Fruit fly (Drosophila melanogaster) whole organism, pupa: ENCODE data around the gene CG6071.

Experiments used
- CG12605 ChIP-seq: fragments of 200-800 bp; sonication (Bioruptor generic); IDR thresholded peaks from 2 replicates; pipeline ENCODE4 v1.3.6; 2022; ENCODE audit warnings: missing biosample characterization, missing genetic modification characterization
- CG13204 ChIP-seq: fragments of 200-800 bp; sonication (Bioruptor generic); optimal IDR thresholded peaks from 2 replicates; lab custom pipeline; 2018; ENCODE audit warnings: missing biosample characterization, mild to moderate bottlenecking, missing genetic modification characterization, moderate library complexity
- CG14655 ChIP-seq: fragments of 200-800 bp; sonication (Bioruptor generic); optimal IDR thresholded peaks from 3 replicates; lab custom pipeline; 2017; ENCODE audit warnings: mild to moderate bottlenecking, missing biosample characterization, missing genetic modification reagents, missing genetic modification characterization
- CG15710 ChIP-seq: fragments of 200-800 bp; sonication (Bioruptor generic); optimal IDR thresholded peaks from 2 replicates; lab custom pipeline; 2018; ENCODE audit warnings: missing biosample characterization, mild to moderate bottlenecking, missing genetic modification characterization, moderate library complexity
- CG32121 ChIP-seq: fragments of 200-800 bp; sonication (Bioruptor generic); IDR thresholded peaks from 2 replicates; pipeline ENCODE4 v1.3.6; 2022; ENCODE audit warnings: missing biosample characterization, missing genetic modification characterization
- CG34367 ChIP-seq: fragments of 200-800 bp; sonication (Bioruptor generic); optimal IDR thresholded peaks from 2 replicates; lab custom pipeline; 2018; ENCODE audit warnings: missing biosample characterization, mild to moderate bottlenecking, missing genetic modification characterization
- CG4496 ChIP-seq: fragments of 200-800 bp; sonication (Bioruptor generic); IDR thresholded peaks from 3 replicates; pipeline ENCODE4 v1.3.6; 2022; ENCODE audit warnings: missing biosample characterization, missing genetic modification characterization
- CG8301 ChIP-seq: fragments of 200-800 bp; sonication (Bioruptor generic); optimal IDR thresholded peaks from 2 replicates; lab custom pipeline; 2018; ENCODE audit warnings: missing biosample characterization, mild to moderate bottlenecking, missing genetic modification characterization
- CG9948 ChIP-seq: fragments of 200-800 bp; sonication (Bioruptor generic); optimal IDR thresholded peaks from 2 replicates; lab custom pipeline; 2018; ENCODE audit warnings: missing biosample characterization, mild to moderate bottlenecking, missing genetic modification characterization, moderate library complexity
- D1 ChIP-seq: fragments of 200-800 bp; sonication (Bioruptor generic); optimal IDR thresholded peaks from 2 replicates; lab custom pipeline; 2018; ENCODE audit warnings: missing biosample characterization, mild to moderate bottlenecking, missing genetic modification characterization, moderate library complexity
- EcR ChIP-seq: fragments of 200-800 bp; sonication (Bioruptor generic); optimal IDR thresholded peaks from 3 replicates; lab custom pipeline; 2019; ENCODE audit warnings: missing biosample characterization, missing genetic modification characterization, mild to moderate bottlenecking, moderate library complexity, missing genetic modification reagents
- Snoo ChIP-seq: fragments of 200-800 bp; sonication (Bioruptor generic); optimal IDR thresholded peaks from 3 replicates; lab custom pipeline; 2017; ENCODE audit warnings: missing biosample characterization, mild to moderate bottlenecking, missing genetic modification characterization, inconsistent platforms
- fd96Ca ChIP-seq: fragments of 200-800 bp; sonication (Bioruptor generic); IDR thresholded peaks from 3 replicates; pipeline ENCODE4 v1.3.6; 2022; ENCODE audit warnings: missing biosample characterization, missing genetic modification characterization
- gl ChIP-seq: fragments of 200-800 bp; sonication (Bioruptor generic); optimal IDR thresholded peaks from 2 replicates; lab custom pipeline; 2018; ENCODE audit warnings: missing biosample characterization, mild to moderate bottlenecking, missing genetic modification characterization

dm6 chr3L:11683819-11684521 is 38.1 kb upstream of the CG6071 start, which contains the start of gene Sugb:
- peak; percentile 57 for TF ChIP-seq CG34367 (tag; lab: Kevin White, UChicago)
- peak; percentile 81 for TF ChIP-seq CG32121 (GFP tag; lab: Robert Waterston, UW)
- peak; percentile 16 for TF ChIP-seq EcR (GFP tag; lab: Kevin White, UChicago)
- no peak for TF ChIP-seq CG8301
- peak; percentile 74 for TF ChIP-seq CG12605 (GFP tag; lab: Robert Waterston, UW)
- no peak for TF ChIP-seq CG13204 (GFP tag; lab: Kevin White, UChicago)
- no peak; the same call in 1 of the 3 replicates for TF ChIP-seq fd96Ca (GFP tag; lab: Robert Waterston, UW)
- peak; percentile 81 for TF ChIP-seq CG4496 (GFP tag; lab: Robert Waterston, UW)
- peak; percentile 16 for TF ChIP-seq D1
- peak; percentile 56 for TF ChIP-seq CG15710 (tag; lab: Kevin White, UChicago)
- TF ChIP-seq gl (tag; lab: Kevin White, UChicago) = no peak
- TF ChIP-seq CG14655 (GFP tag; lab: Kevin White, UChicago) = no peak
- TF ChIP-seq Snoo (tag; lab: Kevin White, UChicago) = peak; percentile 51
- no peak for TF ChIP-seq CG9948
